Worm (Caenorhabditis elegans): ENCODE measurements around the gene W05H9.4.

- no peak for TF ChIP-seq elt-3 (tag; optimal IDR thresholded peaks at IDR 0.05)
- no peak for TF ChIP-seq ama-1 (optimal IDR thresholded peaks at IDR 0.05)
- TF ChIP-seq nhr-25 (tag; optimal IDR thresholded peaks at IDR 0.05) = no peak
- TF ChIP-seq nhr-77 (tag; optimal IDR thresholded peaks at IDR 0.05) = no peak
- no peak for TF ChIP-seq nhr-11 (tag; optimal IDR thresholded peaks at IDR 0.05)
- TF ChIP-seq dmd-4 (tag; optimal IDR thresholded peaks at IDR 0.05) = no peak
- no peak for TF ChIP-seq F13H6.1 (tag; optimal IDR thresholded peaks at IDR 0.05)
- TF ChIP-seq egl-27 (tag; optimal IDR thresholded peaks at IDR 0.05) = no peak
- no peak for TF ChIP-seq nhr-129 (tag; optimal IDR thresholded peaks at IDR 0.05)
- no peak for TF ChIP-seq Y55F3AM.14 (GFP tag; optimal IDR thresholded peaks at IDR 0.05)
- no peak for TF ChIP-seq elt-1 (tag; optimal IDR thresholded peaks at IDR 0.05)
- TF ChIP-seq aly-2 (tag; optimal IDR thresholded peaks at IDR 0.05) = no peak
- TF ChIP-seq lsy-2 (tag; optimal IDR thresholded peaks at IDR 0.05) = no peak
- TF ChIP-seq ztf-11 (tag; optimal IDR thresholded peaks at IDR 0.05) = no peak
These were observed 32.8 kb upstream of the W05H9.4 start, which contains the start of gene lite-1 for ce11 chrX:6230669-6231068.

Measured in whole organism, L2 larva.